Worm (Caenorhabditis elegans): ENCODE data around the gene smap-1.
A peak's percentile ranks its signal among the peaks of the same experiment; 100 is the strongest.

The smap-1 gene

DNA sequence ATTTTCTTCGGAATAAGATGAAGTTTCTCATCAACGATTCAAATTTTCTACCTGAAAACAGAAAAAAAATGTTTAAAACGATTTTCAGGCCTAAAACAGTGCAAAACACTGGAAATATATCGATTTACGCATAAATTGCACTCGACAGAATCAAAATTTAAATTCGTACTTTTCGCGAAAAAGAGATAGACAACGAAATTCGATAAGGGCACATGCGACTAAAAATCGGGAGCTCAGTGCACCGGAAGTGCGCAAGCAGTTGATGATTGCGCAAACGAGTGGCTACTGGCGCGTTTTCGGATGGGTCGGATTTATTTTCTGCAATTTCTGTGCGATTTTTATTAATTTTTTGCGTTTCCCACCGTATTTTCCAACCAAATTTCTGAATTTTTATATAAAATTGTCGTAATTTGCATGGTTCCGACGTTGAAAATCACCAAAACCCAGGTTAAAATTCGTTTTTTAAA is 32.6 kb downstream of the smap-1 start, which contains the start of the genes Y39A1A.21 and Y39A1A.22 (continued):
- TF ChIP-seq lin-13 (GFP tag; optimal IDR thresholded peaks at IDR 0.05) (peak; percentile 7), T26A8.4 (GFP tag; IDR thresholded peaks at IDR 0.05) (peak; percentile 86), daf-19 (GFP tag; conservative IDR thresholded peaks at IDR 0.05) (0 out of 2 replicates have a peak, but pooled peaks have one; percentile 28)

ce11 chrIII:10706481-10706880 is 33.1 kb downstream of the smap-1 start:
- TF ChIP-seq snpc-1.2 (GFP tag; IDR thresholded peaks at IDR 0.05) (peak; percentile 26; the same call in 1 of the 2 replicates), set-16 (GFP tag; IDR thresholded peaks at IDR 0.05) (peak; percentile 92), egl-43 (GFP tag; IDR thresholded peaks at IDR 0.05) (0 out of 2 replicates have a peak, but pooled peaks have one; percentile 52), lin-39 (tag; optimal IDR thresholded peaks at IDR 0.05) (no peak), php-3 (GFP tag; IDR thresholded peaks at IDR 0.05) (0 out of 2 replicates have a peak, but pooled peaks have one; percentile 14), lin-15B (tag; optimal IDR thresholded peaks at IDR 0.05) (no peak), nhr-77 (tag; optimal IDR thresholded peaks at IDR 0.05) (no peak), sdz-12 (GFP tag; optimal IDR thresholded peaks at IDR 0.05) (no peak), skn-1 (tag; optimal IDR thresholded peaks at IDR 0.05) (no peak), duxl-1 (tag; optimal IDR thresholded peaks at IDR 0.05; ENCODE audit: poor library complexity) (no peak), tra-1 (GFP tag; IDR thresholded peaks at IDR 0.05) (0 out of 2 replicates have a peak, but pooled peaks have one; percentile 38), nhr-42 (GFP tag; IDR thresholded peaks at IDR 0.05) (no peak), ces-1 (GFP tag; optimal IDR thresholded peaks at IDR 0.05) (no peak), daf-16 (GFP tag; optimal IDR thresholded peaks at IDR 0.05) (no peak), daf-16 (tag; optimal IDR thresholded peaks at IDR 0.05) (no peak), F10B5.3 (tag; optimal IDR thresholded peaks at IDR 0.05) (no peak), spr-3 (GFP tag; optimal IDR thresholded peaks at IDR 0.05) (no peak), vab-7 (GFP tag; IDR thresholded peaks at IDR 0.05) (no peak), lim-7 (GFP tag; IDR thresholded peaks at IDR 0.05) (peak; percentile 24; the same call in 1 of the 2 replicates), gei-8 (GFP tag; optimal IDR thresholded peaks at IDR 0.05) (no peak), tag-97 (GFP tag; IDR thresholded peaks at IDR 0.05) (no peak), T26A8.4 (GFP tag; IDR thresholded peaks at IDR 0.05) (no peak)

ce11 chrIII:10704499-10704898 is 35.1 kb downstream of the smap-1 start:
- TF ChIP-seq unc-62 (GFP tag; optimal IDR thresholded peaks at IDR 0.05 in 1 of 2): peak in 1 of 2 experiments; percentile 95
- TF ChIP-seq unc-62 (tag; optimal IDR thresholded peaks at IDR 0.05): no peak
- no peak for TF ChIP-seq lin-15B (tag; optimal IDR thresholded peaks at IDR 0.05)

ce11 chrIII:10703833-10704232 is 35.8 kb downstream of the smap-1 start:
- TF ChIP-seq egl-43 (GFP tag; IDR thresholded peaks at IDR 0.05): no peak
- TF ChIP-seq nhr-11 (tag; optimal IDR thresholded peaks at IDR 0.05): no peak
- no peak for TF ChIP-seq unc-39 (tag; optimal IDR thresholded peaks at IDR 0.05)
- TF ChIP-seq aha-1 (tag): peak; percentile 88
- no peak for TF ChIP-seq mes-2 (tag; optimal IDR thresholded peaks at IDR 0.05; ENCODE audit: poor library complexity, severe bottlenecking)

DNA sequence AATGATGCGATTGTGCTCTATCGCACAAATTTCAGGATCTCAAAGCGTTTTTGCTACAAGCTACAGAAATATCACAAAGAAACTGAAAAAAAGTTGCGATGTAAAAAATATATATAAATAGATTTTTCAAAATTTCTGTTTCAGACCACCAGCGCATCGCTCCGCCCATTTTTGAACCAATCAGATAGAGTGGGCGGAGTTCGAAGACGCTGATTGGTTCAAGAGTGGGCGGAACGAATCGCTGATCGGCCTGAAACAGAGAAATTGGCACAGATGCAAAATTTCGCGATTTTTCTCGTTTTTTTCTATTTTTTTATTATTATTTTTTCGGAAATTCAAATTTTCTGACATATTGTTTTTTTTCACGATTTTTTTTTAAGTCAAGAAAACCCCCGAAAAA is 36.8 kb downstream of the smap-1 start:
- TF ChIP-seq aha-1 (tag) (no peak), hmg-1.1 (GFP tag; IDR thresholded peaks at IDR 0.05) (no peak), nhr-11 (tag; optimal IDR thresholded peaks at IDR 0.05) (no peak), lim-7 (GFP tag; IDR thresholded peaks at IDR 0.05) (no peak), lin-38 (GFP tag; IDR thresholded peaks at IDR 0.05) (no peak), egl-27 (tag; optimal IDR thresholded peaks at IDR 0.05) (no peak), lin-39 (tag; optimal IDR thresholded peaks at IDR 0.05) (no peak), dmd-9 (GFP tag; IDR thresholded peaks at IDR 0.05) (no peak), dpl-1 (GFP tag; optimal IDR thresholded peaks at IDR 0.05) (no peak), php-3 (GFP tag; IDR thresholded peaks at IDR 0.05) (no peak), T20F7.1 (GFP tag; optimal IDR thresholded peaks at IDR 0.05) (no peak), lin-13 (GFP tag; optimal IDR thresholded peaks at IDR 0.05) (no peak), F37D6.2 (tag; optimal IDR thresholded peaks at IDR 0.05) (no peak), nhr-10 (tag; optimal IDR thresholded peaks at IDR 0.05) (no peak)

Measured in whole organism, L4 larva.